Worm (Caenorhabditis elegans) whole organism, early embryonic: ENCODE data around the gene C04E6.7.

ENCODE experiments used
- F13C5.2 ChIP-seq: sonication (generic microtip); optimal IDR thresholded peaks from 2 replicates; lab custom pipeline; 2017; ENCODE audit warnings: mild to moderate bottlenecking, missing genetic modification characterization, inconsistent platforms, missing compliant biosample characterization
- aly-1 ChIP-seq: sonication (generic microtip); optimal IDR thresholded peaks from 2 replicates; lab custom pipeline; 2016; ENCODE audit warnings: missing genetic modification characterization, missing compliant biosample characterization
- ama-1 ChIP-seq: fragments of 150-350 bp; optimal IDR thresholded peaks from 2 replicates; lab custom pipeline; 2014
- ets-7 ChIP-seq: sonication (generic microtip); optimal IDR thresholded peaks from 2 replicates; lab custom pipeline; 2016; ENCODE audit warnings: missing genotype, missing genetic modification characterization, missing compliant biosample characterization
- flt-1 ChIP-seq: fragments of 200-800 bp; sonication (Bioruptor generic); IDR thresholded peaks from 2 replicates; pipeline ENCODE4 v1.3.6; 2022; ENCODE audit warnings: missing genetic modification characterization, missing compliant biosample characterization
- pes-1 ChIP-seq: fragments of 200-800 bp; sonication (Bioruptor generic); IDR thresholded peaks from 2 replicates; pipeline ENCODE4 v1.3.6; 2022; ENCODE audit warnings: missing genetic modification reagents, missing genetic modification characterization, missing compliant biosample characterization
- scrt-1 ChIP-seq: fragments of 200-800 bp; sonication (Bioruptor generic); IDR thresholded peaks from 2 replicates; pipeline ENCODE4 v1.3.6; 2022; ENCODE audit warnings: missing genetic modification characterization, missing compliant biosample characterization
- sea-1 ChIP-seq: fragments of 200-800 bp; sonication (Bioruptor generic); conservative IDR thresholded peaks from 2 replicates; pipeline ENCODE4 v1.3.6; 2022; ENCODE audit warnings: missing genetic modification characterization, missing compliant biosample characterization
- tbx-11 ChIP-seq: fragments of 200-800 bp; sonication (Bioruptor generic); IDR thresholded peaks from 2 replicates; pipeline ENCODE4 v1.3.6; 2022; ENCODE audit warnings: missing genetic modification characterization, missing compliant biosample characterization
- tbx-37 ChIP-seq: fragments of 200-800 bp; sonication (Bioruptor generic); conservative IDR thresholded peaks from 2 replicates; pipeline ENCODE4 v1.3.6; 2022; ENCODE audit warnings: missing genetic modification reagents, missing genetic modification characterization, missing compliant biosample characterization

ce11 chrV:5891204-5891603 lies 1.9 kb upstream of the C04E6.7 start:
- TF ChIP-seq tbx-11 (GFP tag; lab: Robert Waterston, UW) (no peak), flt-1 (GFP tag; lab: Robert Waterston, UW) (no peak), pes-1 (GFP tag; lab: Robert Waterston, UW) (no peak), ama-1 (lab: Kevin White, UChicago) (no peak), scrt-1 (GFP tag; lab: Robert Waterston, UW) (no peak), sea-1 (no peak), tbx-37 (GFP tag; lab: Robert Waterston, UW) (no peak), ets-7 (tag; lab: Kevin White, UChicago) (no peak), F13C5.2 (no peak), aly-1 (tag; lab: Kevin White, UChicago) (no peak)
